Fruit fly (Drosophila melanogaster) whole organism, embryonic: Measurements from ENCODE around the gene CG13315.

ENCODE experiments used
- ATbp ChIP-seq: fragments of 200-800 bp; sonication (Bioruptor generic); optimal IDR thresholded peaks from 2 replicates; lab custom pipeline; 2017; ENCODE audit warnings: missing biosample characterization, mild to moderate bottlenecking, missing genetic modification characterization, missing genetic modification reagents
- Bgb ChIP-seq: fragments of 200-800 bp; sonication (Bioruptor generic); IDR thresholded peaks from 2 replicates; pipeline ENCODE4 v1.3.6; 2022; ENCODE audit warnings: missing biosample characterization, missing genetic modification characterization; ENCODE audit not compliant: partially characterized antibody
- CG1233 ChIP-seq: fragments of 200-800 bp; sonication (Bioruptor generic); optimal IDR thresholded peaks from 4 replicates; lab custom pipeline; 2018; ENCODE audit warnings: missing biosample characterization, mild to moderate bottlenecking, missing genetic modification characterization
- CG12391 ChIP-seq: fragments of 200-800 bp; sonication (Bioruptor generic); optimal IDR thresholded peaks from 3 replicates; lab custom pipeline; 2018; ENCODE audit warnings: missing biosample characterization, mild to moderate bottlenecking, missing genetic modification characterization, moderate library complexity
- CG15011 ChIP-seq: fragments of 200-800 bp; sonication (Bioruptor generic); optimal IDR thresholded peaks from 3 replicates; lab custom pipeline; 2018; ENCODE audit warnings: missing biosample characterization, mild to moderate bottlenecking, missing genetic modification characterization
- CG1602 ChIP-seq: fragments of 200-800 bp; sonication (Bioruptor generic); optimal IDR thresholded peaks from 3 replicates; lab custom pipeline; 2016; ENCODE audit warnings: missing biosample characterization, missing genetic modification characterization
- CG1603 ChIP-seq: fragments of 200-800 bp; sonication (Bioruptor generic); optimal IDR thresholded peaks from 2 replicates; lab custom pipeline; 2019; ENCODE audit warnings: missing biosample characterization, mild to moderate bottlenecking, missing genetic modification characterization, moderate library complexity
- CG17359 ChIP-seq: fragments of 200-800 bp; sonication (Bioruptor generic); optimal IDR thresholded peaks from 3 replicates; lab custom pipeline; 2018; ENCODE audit warnings: missing biosample characterization, mild to moderate bottlenecking, missing genetic modification characterization, moderate library complexity
- CG2120 ChIP-seq: fragments of 200-800 bp; sonication (Bioruptor generic); optimal IDR thresholded peaks from 3 replicates; lab custom pipeline; 2016; ENCODE audit warnings: missing biosample characterization, missing genetic modification characterization
- CG2889 ChIP-seq: fragments of 200-800 bp; sonication (Bioruptor generic); IDR thresholded peaks from 3 replicates; pipeline ENCODE4 v1.3.6; 2022; ENCODE audit warnings: missing biosample characterization, missing genetic modification characterization
- CG30431 ChIP-seq: fragments of 200-800 bp; sonication (Bioruptor generic); optimal IDR thresholded peaks from 2 replicates; lab custom pipeline; 2017; ENCODE audit warnings: missing biosample characterization, missing genetic modification characterization
- CG31388 ChIP-seq: fragments of 200-800 bp; sonication (Bioruptor generic); optimal IDR thresholded peaks from 2 replicates; lab custom pipeline; 2016; ENCODE audit warnings: missing biosample characterization, missing genetic modification characterization
- CG3847 ChIP-seq: fragments of 200-800 bp; sonication (Bioruptor generic); IDR thresholded peaks from 2 replicates; pipeline ENCODE4 v1.3.6; 2022; ENCODE audit warnings: missing biosample characterization, missing genetic modification characterization
- CG4820 ChIP-seq: fragments of 200-800 bp; sonication (Bioruptor generic); optimal IDR thresholded peaks from 3 replicates; lab custom pipeline; 2016; ENCODE audit warnings: missing biosample characterization, missing genetic modification characterization
- CG5245 ChIP-seq: fragments of 200-800 bp; sonication (Bioruptor generic); optimal IDR thresholded peaks from 3 replicates; lab custom pipeline; 2016; ENCODE audit warnings: missing biosample characterization, missing genetic modification characterization
- CG7556 ChIP-seq: fragments of 200-800 bp; sonication (Bioruptor generic); optimal IDR thresholded peaks from 2 replicates; lab custom pipeline; 2017; ENCODE audit warnings: missing biosample characterization, mild to moderate bottlenecking, missing genetic modification characterization
- CG7786 ChIP-seq: fragments of 200-800 bp; sonication (Bioruptor generic); optimal IDR thresholded peaks from 2 replicates; lab custom pipeline; 2016; ENCODE audit warnings: missing biosample characterization, missing genetic modification characterization
- CG8359 ChIP-seq: fragments of 200-800 bp; sonication (Bioruptor generic); optimal IDR thresholded peaks from 2 replicates; lab custom pipeline; 2017; ENCODE audit warnings: missing biosample characterization, mild to moderate bottlenecking, missing genetic modification characterization, borderline replicate concordance
- D19A ChIP-seq: fragments of 200-800 bp; optimal IDR thresholded peaks from 3 replicates; lab custom pipeline; 2019; ENCODE audit warnings: missing biosample characterization, mild to moderate bottlenecking, missing genetic modification characterization, moderate library complexity
- E2f1 ChIP-seq: fragments of 200-800 bp; sonication (Bioruptor generic); IDR thresholded peaks from 2 replicates; pipeline ENCODE4 v1.3.6; 2022; ENCODE audit warnings: missing biosample characterization, missing genetic modification characterization
- H2.0 ChIP-seq: fragments of 200-800 bp; sonication (Bioruptor generic); IDR thresholded peaks from 2 replicates; pipeline ENCODE4 v1.3.6; 2022; ENCODE audit warnings: missing biosample characterization, missing genetic modification characterization
- HLH3B ChIP-seq: fragments of 200-800 bp; sonication (Bioruptor generic); IDR thresholded peaks from 2 replicates; pipeline ENCODE4 v1.3.6; 2022; ENCODE audit warnings: missing biosample characterization, missing genetic modification characterization
- Hr51 ChIP-seq, 2 experiments: fragments of 200-800 bp; sonication (Bioruptor generic); optimal IDR thresholded peaks; 2 replicates in 1 of 2; 3 replicates in 1 of 2; lab custom pipeline; 2016 to 2018; ENCODE audit warnings: missing biosample characterization in 2 of 2, missing genetic modification characterization in 2 of 2, mild to moderate bottlenecking in 1 of 2, moderate library complexity in 1 of 2
- Hsf ChIP-seq: fragments of 200-800 bp; sonication (Bioruptor generic); optimal IDR thresholded peaks from 3 replicates; lab custom pipeline; 2016; ENCODE audit warnings: missing biosample characterization, missing genetic modification characterization
- Pdp1 ChIP-seq, 2 experiments: fragments of 200-800 bp; sonication (Bioruptor generic); optimal IDR thresholded peaks; 3 replicates each; lab custom pipeline; 2016; ENCODE audit warnings: missing biosample characterization in 2 of 2, missing genetic modification characterization in 2 of 2, mild to moderate bottlenecking in 1 of 2, moderate library complexity in 1 of 2
- Rfx ChIP-seq: fragments of 200-800 bp; sonication (Bioruptor generic); IDR thresholded peaks from 2 replicates; pipeline ENCODE4 v1.3.6; 2022; ENCODE audit warnings: missing biosample characterization, missing genetic modification characterization
- Stat92E ChIP-seq, 3 experiments: fragments of >200 bp in 2 of 3; fragments of 200-800 bp in 1 of 3; sonication (Bioruptor generic) in 1 of 3; optimal IDR thresholded peaks; 2 replicates each; lab custom pipeline; 2017 to 2019; ENCODE audit warnings: missing biosample characterization in 3 of 3, missing genetic modification characterization in 3 of 3, mild to moderate bottlenecking in 1 of 3, moderate library complexity in 1 of 3
- Vsx1 ChIP-seq: fragments of 200-800 bp; sonication (Bioruptor generic); optimal IDR thresholded peaks from 2 replicates; lab custom pipeline; 2017; ENCODE audit warnings: missing biosample characterization, mild to moderate bottlenecking, missing genetic modification characterization, missing genetic modification reagents
- aop ChIP-seq: fragments of 200-800 bp; sonication (Bioruptor generic); IDR thresholded peaks from 2 replicates; pipeline ENCODE4 v1.3.6; 2022; ENCODE audit warnings: missing biosample characterization, missing genetic modification characterization
- ap ChIP-seq: fragments of 200-800 bp; sonication (Bioruptor generic); IDR thresholded peaks from 2 replicates; pipeline ENCODE4 v1.3.6; 2022; ENCODE audit warnings: missing biosample characterization, missing genetic modification characterization
- ash1 ChIP-seq: fragments of 200-800 bp; sonication (Bioruptor generic); optimal IDR thresholded peaks from 2 replicates; lab custom pipeline; 2018; ENCODE audit warnings: missing biosample characterization, mild to moderate bottlenecking, missing genetic modification characterization
- bbx ChIP-seq: fragments of 200-800 bp; sonication (Bioruptor generic); IDR thresholded peaks from 2 replicates; pipeline ENCODE4 v1.3.6; 2022; ENCODE audit warnings: missing biosample characterization, missing genetic modification characterization; ENCODE audit not compliant: partially characterized antibody
- cas ChIP-seq: fragments of 200-800 bp; sonication (Bioruptor generic); IDR thresholded peaks from 2 replicates; pipeline ENCODE4 v1.3.6; 2022; ENCODE audit warnings: missing biosample characterization, missing genetic modification characterization
- cg ChIP-seq: fragments of 200-800 bp; sonication (Bioruptor generic); optimal IDR thresholded peaks from 3 replicates; lab custom pipeline; 2019; ENCODE audit warnings: missing biosample characterization, mild to moderate bottlenecking, missing genetic modification characterization, moderate library complexity
- dan ChIP-seq: fragments of 200-800 bp; sonication (Bioruptor generic); IDR thresholded peaks from 2 replicates; pipeline ENCODE4 v1.3.6; 2022; ENCODE audit warnings: missing biosample characterization, missing genetic modification characterization
- dm ChIP-seq: fragments of 200-800 bp; sonication (Bioruptor generic); optimal IDR thresholded peaks from 3 replicates; lab custom pipeline; 2016; ENCODE audit warnings: missing biosample characterization, missing genetic modification characterization
- fd96Cb ChIP-seq: fragments of 200-800 bp; sonication (Bioruptor generic); optimal IDR thresholded peaks from 2 replicates; lab custom pipeline; 2018; ENCODE audit warnings: missing biosample characterization, mild to moderate bottlenecking, missing genetic modification characterization, moderate library complexity
- gsb ChIP-seq: fragments of 200-800 bp; sonication (Bioruptor generic); IDR thresholded peaks from 2 replicates; pipeline ENCODE4 v1.3.6; 2022; ENCODE audit warnings: missing biosample characterization, missing genetic modification characterization
- hb ChIP-seq: fragments of 200-800 bp; sonication (Bioruptor generic); IDR thresholded peaks from 3 replicates; pipeline ENCODE4 v1.3.6; 2022; ENCODE audit warnings: missing biosample characterization, missing genetic modification characterization; ENCODE audit not compliant: partially characterized antibody
- lmd ChIP-seq: fragments of 200-800 bp; sonication (Bioruptor generic); IDR thresholded peaks from 2 replicates; pipeline ENCODE4 v1.3.6; 2022; ENCODE audit warnings: missing biosample characterization, missing genetic modification characterization
- nau ChIP-seq: fragments of 200-800 bp; sonication (Bioruptor generic); optimal IDR thresholded peaks from 3 replicates; lab custom pipeline; 2017; ENCODE audit warnings: missing biosample characterization, mild to moderate bottlenecking, missing genetic modification characterization, missing genetic modification reagents
- nmo ChIP-seq: fragments of 200-800 bp; sonication (Bioruptor generic); optimal IDR thresholded peaks from 2 replicates; lab custom pipeline; 2018; ENCODE audit warnings: missing biosample characterization, mild to moderate bottlenecking, missing genetic modification characterization, moderate library complexity
- odd ChIP-seq: fragments of 200-800 bp; sonication (Bioruptor generic); optimal IDR thresholded peaks from 2 replicates; lab custom pipeline; 2017; ENCODE audit warnings: missing biosample characterization, mild to moderate bottlenecking, missing genetic modification characterization
- p53 ChIP-seq: fragments of 200-800 bp; sonication (Bioruptor generic); optimal IDR thresholded peaks from 2 replicates; lab custom pipeline; 2016; ENCODE audit warnings: missing biosample characterization, missing genetic modification characterization
- pros ChIP-seq: fragments of 200-800 bp; sonication (Bioruptor generic); optimal IDR thresholded peaks from 3 replicates; lab custom pipeline; 2019; ENCODE audit warnings: missing biosample characterization, mild to moderate bottlenecking, missing genetic modification characterization, moderate library complexity
- vvl ChIP-seq: fragments of 200-800 bp; sonication (Bioruptor generic); IDR thresholded peaks from 2 replicates; pipeline ENCODE4 v1.3.6; 2022; ENCODE audit warnings: missing biosample characterization, missing genetic modification characterization
- zen2 ChIP-seq: fragments of 200-800 bp; sonication (Bioruptor generic); IDR thresholded peaks from 3 replicates; pipeline ENCODE4 v1.3.6; 2022; ENCODE audit warnings: missing biosample characterization, missing genetic modification characterization; ENCODE audit not compliant: partially characterized antibody

CG13315 gene

DNA sequence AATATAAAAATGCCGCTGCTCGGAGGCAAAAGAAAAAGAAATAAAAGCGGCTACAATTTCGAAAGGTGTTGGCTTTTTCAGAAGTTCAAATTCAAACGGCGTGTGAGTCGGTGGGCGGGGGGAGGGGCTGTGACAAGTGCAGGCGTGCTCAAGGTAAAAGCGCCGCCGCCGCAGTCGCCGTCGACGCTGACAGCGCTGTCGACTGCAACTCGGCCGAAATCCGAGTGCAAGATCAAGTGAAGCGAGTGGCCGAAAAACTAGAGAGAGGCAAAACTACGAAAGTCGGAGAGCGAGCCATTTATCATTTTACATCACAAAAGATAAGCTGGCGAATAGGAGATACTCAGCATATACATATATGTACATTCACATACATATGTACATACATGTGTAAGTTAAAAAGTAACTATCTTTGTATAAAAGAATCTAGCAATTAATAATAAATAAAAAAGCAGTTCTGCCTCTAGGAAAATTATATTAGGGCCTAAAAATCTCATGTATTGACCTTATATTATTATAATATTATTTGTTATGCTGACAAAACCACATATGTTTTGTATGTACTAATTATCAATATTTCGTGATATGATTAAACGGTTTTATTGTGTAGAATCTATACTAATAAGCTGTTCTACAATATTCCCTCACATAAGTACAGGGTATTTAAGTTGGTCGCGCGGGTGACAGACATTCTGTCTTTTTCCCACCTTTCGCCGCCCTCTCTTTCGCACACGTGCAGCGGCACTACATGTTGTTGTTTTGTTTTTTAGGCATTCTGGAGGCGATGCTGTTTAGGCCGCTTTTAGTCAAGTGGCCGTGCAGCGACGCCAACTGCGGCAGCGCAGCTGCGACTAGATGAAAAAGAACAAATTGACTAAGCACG is 32.3 kb downstream of the CG13315 start:
- peak; percentile 78 for TF ChIP-seq CG1602
- peak; percentile 23; the same call in 1 of the 2 replicates for TF ChIP-seq E2f1 (GFP tag; lab: Robert Waterston, UW)
- TF ChIP-seq CG1233 (GFP tag; lab: Kevin White, UChicago) = peak; percentile 51
- no peak for TF ChIP-seq CG2889 (GFP tag; lab: Robert Waterston, UW)
- TF ChIP-seq CG4820 (GFP tag; lab: Kevin White, UChicago) = peak; percentile 32
- TF ChIP-seq CG2120 (GFP tag; lab: Kevin White, UChicago) = peak; percentile 35
- TF ChIP-seq nau (GFP tag; lab: Kevin White, UChicago) = peak; percentile 58
- TF ChIP-seq cg = no peak
- TF ChIP-seq CG1603 (tag; lab: Kevin White, UChicago) = peak; percentile 18
- TF ChIP-seq odd (GFP tag; lab: Kevin White, UChicago) = peak; percentile 68
- TF ChIP-seq Bgb (GFP tag; lab: Robert Waterston, UW) = no peak
- TF ChIP-seq pros (GFP tag; lab: Kevin White, UChicago) = peak; percentile 14
- TF ChIP-seq dm (GFP tag; lab: Kevin White, UChicago) = no peak
- 0 out of 2 replicates have a peak, but pooled peaks have one; percentile 31 for TF ChIP-seq vvl (GFP tag; lab: Robert Waterston, UW)
- 0 out of 2 replicates have a peak, but pooled peaks have one; percentile 11 for TF ChIP-seq CG3847
- TF ChIP-seq CG12391 (tag; lab: Kevin White, UChicago) = peak; percentile 80
- no peak for TF ChIP-seq hb
- TF ChIP-seq p53 (GFP tag; lab: Kevin White, UChicago) = no peak
- TF ChIP-seq ash1 = no peak
- no peak for TF ChIP-seq zen2 (GFP tag; lab: Robert Waterston, UW)
- peak; percentile 89 for TF ChIP-seq CG7556 (GFP tag; lab: Kevin White, UChicago)
- TF ChIP-seq CG15011 = peak; percentile 52
- TF ChIP-seq D19A = peak; percentile 79
- TF ChIP-seq fd96Cb = peak; percentile 82
- 0 out of 2 replicates have a peak, but pooled peaks have one; percentile 19 for TF ChIP-seq ap (GFP tag; lab: Robert Waterston, UW)
- TF ChIP-seq dan (GFP tag; lab: Robert Waterston, UW) = no peak
- peak; percentile 49 for TF ChIP-seq lmd
- peak; percentile 40 for TF ChIP-seq CG31388 (GFP tag; lab: Kevin White, UChicago)
- TF ChIP-seq CG7786 (GFP tag; lab: Kevin White, UChicago) = no peak
- peak; percentile 60 for TF ChIP-seq Vsx1 (GFP tag; lab: Kevin White, UChicago)
- TF ChIP-seq Hsf (GFP tag; lab: Kevin White, UChicago) = peak; percentile 41
- TF ChIP-seq HLH3B (GFP tag; lab: Robert Waterston, UW) = peak; percentile 44; the same call in 1 of the 2 replicates
- TF ChIP-seq CG30431 (GFP tag; lab: Kevin White, UChicago) = peak; percentile 55
- TF ChIP-seq CG8359 (GFP tag; lab: Kevin White, UChicago) = peak; percentile 38
- TF ChIP-seq Rfx = 0 out of 2 replicates have a peak, but pooled peaks have one; percentile 3
- peak; percentile 19; the same call in 1 of the 2 replicates for TF ChIP-seq bbx (GFP tag; lab: Robert Waterston, UW)
- TF ChIP-seq gsb (GFP tag; lab: Robert Waterston, UW) = no peak
- peak; percentile 89 for TF ChIP-seq nmo (GFP tag; lab: Kevin White, UChicago)
- TF ChIP-seq H2.0 (GFP tag; lab: Robert Waterston, UW) = peak; percentile 26; the same call in 1 of the 2 replicates
- no peak for TF ChIP-seq cas (GFP tag; lab: Robert Waterston, UW)
- TF ChIP-seq Stat92E (GFP tag; optimal IDR thresholded peaks at IDR 0.05; lab: Kevin White, UChicago) = peak in 1 of 3 experiments; percentile 26
- peak; percentile 58 for TF ChIP-seq ATbp
- TF ChIP-seq CG5245 (GFP tag; lab: Kevin White, UChicago) = peak; percentile 41
- peak; percentile 59 for TF ChIP-seq CG17359 (tag; lab: Kevin White, UChicago)
- peak in 1 of 2 experiments; percentile 87 for TF ChIP-seq Hr51 (GFP tag; optimal IDR thresholded peaks at IDR 0.05; lab: Kevin White, UChicago)
- TF ChIP-seq Pdp1 (GFP tag; optimal IDR thresholded peaks at IDR 0.05; lab: Kevin White, UChicago) = peak in 1 of 2 experiments; percentile 5
- no peak for TF ChIP-seq aop (GFP tag; lab: Robert Waterston, UW)
